Worm (Caenorhabditis elegans) whole organism, L3 larva: Measurements from ENCODE around the gene fbxa-5.
"Not testable (repeated sequence)": the region's sequence is repeated elsewhere in the genome, so short reads cannot be mapped to it uniquely, and the experiment has no call there.

ENCODE experiments used
- R02D3.7 ChIP-seq: fragments of 150-350 bp; optimal IDR thresholded peaks from 2 replicates; lab custom pipeline; 2014; ENCODE audit warnings: missing biosample characterization, missing genetic modification characterization
- ZK546.5 ChIP-seq: sonication (generic microtip); optimal IDR thresholded peaks from 2 replicates; lab custom pipeline; 2017; ENCODE audit warnings: missing biosample characterization, missing genetic modification characterization
- aly-2 ChIP-seq: fragments of 150-350 bp; optimal IDR thresholded peaks from 2 replicates; lab custom pipeline; 2014; ENCODE audit warnings: missing biosample characterization, missing genetic modification characterization
- ama-1 ChIP-seq: fragments of 150-350 bp; optimal IDR thresholded peaks from 2 replicates; lab custom pipeline; 2018
- ceh-16 ChIP-seq: sonication (generic microtip); optimal IDR thresholded peaks from 2 replicates; lab custom pipeline; 2017; ENCODE audit warnings: missing biosample characterization, missing genetic modification characterization
- ceh-9 ChIP-seq: sonication (generic microtip); optimal IDR thresholded peaks from 2 replicates; lab custom pipeline; 2018; ENCODE audit warnings: missing biosample characterization, missing genetic modification characterization
- daf-12 ChIP-seq: fragments of 150-350 bp; optimal IDR thresholded peaks from 2 replicates; lab custom pipeline; 2014; ENCODE audit warnings: missing biosample characterization, missing genetic modification reagents, missing genetic modification characterization
- egl-27 ChIP-seq: sonication (generic microtip); optimal IDR thresholded peaks from 4 replicates; lab custom pipeline; 2017; ENCODE audit warnings: missing biosample characterization, missing genetic modification reagents, missing genetic modification characterization
- egl-5 ChIP-seq: fragments of 150-350 bp; optimal IDR thresholded peaks from 2 replicates; lab custom pipeline; 2017; ENCODE audit warnings: missing biosample characterization, missing genetic modification reagents, missing genetic modification characterization, inconsistent platforms
- elt-1 ChIP-seq: fragments of 150-350 bp; optimal IDR thresholded peaks from 2 replicates; lab custom pipeline; 2014; ENCODE audit warnings: missing biosample characterization, missing genetic modification characterization
- elt-2 ChIP-seq: sonication (generic microtip); optimal IDR thresholded peaks from 2 replicates; lab custom pipeline; 2016; ENCODE audit warnings: missing genetic modification reagents, mild to moderate bottlenecking, missing genetic modification characterization, missing compliant biosample characterization
- elt-3 ChIP-seq, 3 experiments: fragments of 150-350 bp in 1 of 3; sonication (generic microtip) in 2 of 3; optimal IDR thresholded peaks; 2 replicates in 2 of 3; 4 replicates in 1 of 3; lab custom pipeline; 2014 to 2017; ENCODE audit warnings: missing biosample characterization in 3 of 3, missing genetic modification characterization in 3 of 3
- eor-1 ChIP-seq, 2 experiments: fragments of 150-350 bp; optimal IDR thresholded peaks; 2 replicates each; lab custom pipeline; 2014 to 2018; ENCODE audit warnings: missing biosample characterization in 2 of 2, missing genetic modification characterization in 2 of 2
- fkh-10 ChIP-seq: sonication (generic microtip); optimal IDR thresholded peaks from 2 replicates; lab custom pipeline; 2017; ENCODE audit warnings: missing biosample characterization, missing genetic modification reagents, missing genetic modification characterization
- fkh-2 ChIP-seq: fragments of 150-350 bp; optimal IDR thresholded peaks from 2 replicates; lab custom pipeline; 2014; ENCODE audit warnings: missing biosample characterization, missing genetic modification reagents, missing genetic modification characterization
- fos-1 ChIP-seq: fragments of 150-350 bp; optimal IDR thresholded peaks from 2 replicates; lab custom pipeline; 2014; ENCODE audit warnings: missing biosample characterization, missing genetic modification characterization
- hmg-11 ChIP-seq: sonication (generic microtip); optimal IDR thresholded peaks from 2 replicates; lab custom pipeline; 2016; ENCODE audit warnings: missing genetic modification characterization, missing compliant biosample characterization
- jun-1 ChIP-seq: fragments of 150-350 bp; optimal IDR thresholded peaks from 2 replicates; lab custom pipeline; 2014; ENCODE audit warnings: missing biosample characterization, missing genetic modification reagents, missing genetic modification characterization
- lin-15B ChIP-seq: fragments of 150-350 bp; optimal IDR thresholded peaks from 2 replicates; lab custom pipeline; 2014; ENCODE audit warnings: missing biosample characterization, missing genetic modification characterization
- lin-39 ChIP-seq: fragments of 150-350 bp; optimal IDR thresholded peaks from 2 replicates; lab custom pipeline; 2018; ENCODE audit warnings: missing biosample characterization, missing genetic modification reagents, missing genetic modification characterization
- mdl-1 ChIP-seq: fragments of 150-350 bp; optimal IDR thresholded peaks from 2 replicates; lab custom pipeline; 2014; ENCODE audit warnings: missing biosample characterization, missing genetic modification characterization
- mml-1 ChIP-seq: fragments of 150-350 bp; sonication (generic microtip); optimal IDR thresholded peaks from 3 replicates; lab custom pipeline; 2014; ENCODE audit warnings: missing biosample characterization, missing genetic modification characterization
- nfya-1 ChIP-seq: sonication (generic microtip); optimal IDR thresholded peaks from 2 replicates; lab custom pipeline; 2017; ENCODE audit warnings: missing genetic modification characterization, mild to moderate bottlenecking, missing compliant biosample characterization, antibody characterized with exemption, moderate library complexity; ENCODE audit not compliant: insufficient read depth
- nhr-11 ChIP-seq: fragments of 150-350 bp; optimal IDR thresholded peaks from 2 replicates; lab custom pipeline; 2014; ENCODE audit warnings: missing biosample characterization, missing genetic modification characterization
- nhr-12 ChIP-seq: fragments of 150-350 bp; optimal IDR thresholded peaks from 2 replicates; lab custom pipeline; 2014; ENCODE audit warnings: missing biosample characterization, missing genetic modification characterization
- nhr-23 ChIP-seq: fragments of 150-350 bp; optimal IDR thresholded peaks from 2 replicates; lab custom pipeline; 2014; ENCODE audit warnings: missing biosample characterization, missing genetic modification reagents, missing genetic modification characterization
- nhr-237 ChIP-seq: fragments of 150-350 bp; optimal IDR thresholded peaks from 2 replicates; lab custom pipeline; 2014; ENCODE audit warnings: missing biosample characterization, missing genetic modification characterization
- nhr-67 ChIP-seq: fragments of 150-350 bp; optimal IDR thresholded peaks from 2 replicates; lab custom pipeline; 2014; ENCODE audit warnings: missing biosample characterization, missing genetic modification characterization
- nhr-77 ChIP-seq: fragments of 150-350 bp; optimal IDR thresholded peaks from 2 replicates; lab custom pipeline; 2014; ENCODE audit warnings: missing biosample characterization, missing genetic modification characterization
- pha-4 ChIP-seq: fragments of 150-350 bp; optimal IDR thresholded peaks from 2 replicates; lab custom pipeline; 2014; ENCODE audit warnings: missing biosample characterization, missing genetic modification reagents, missing genetic modification characterization
- sea-2 ChIP-seq: fragments of 150-350 bp; sonication (generic microtip); optimal IDR thresholded peaks from 4 replicates; lab custom pipeline; 2014; ENCODE audit warnings: missing biosample characterization, missing genetic modification reagents, missing genetic modification characterization
- tbx-2 ChIP-seq: sonication (generic microtip); optimal IDR thresholded peaks from 2 replicates; lab custom pipeline; 2016; ENCODE audit warnings: mild to moderate bottlenecking, missing genetic modification characterization, missing compliant biosample characterization
- unc-39 ChIP-seq: sonication (generic microtip); optimal IDR thresholded peaks from 4 replicates; lab custom pipeline; 2017; ENCODE audit warnings: missing biosample characterization, missing genetic modification characterization
- zag-1 ChIP-seq: fragments of 150-350 bp; optimal IDR thresholded peaks from 2 replicates; lab custom pipeline; 2014; ENCODE audit warnings: missing biosample characterization, missing genetic modification characterization
- ztf-4 ChIP-seq: fragments of 150-350 bp; optimal IDR thresholded peaks from 2 replicates; lab custom pipeline; 2014; ENCODE audit warnings: missing biosample characterization, missing genetic modification characterization

fbxa-5 gene

DNA sequence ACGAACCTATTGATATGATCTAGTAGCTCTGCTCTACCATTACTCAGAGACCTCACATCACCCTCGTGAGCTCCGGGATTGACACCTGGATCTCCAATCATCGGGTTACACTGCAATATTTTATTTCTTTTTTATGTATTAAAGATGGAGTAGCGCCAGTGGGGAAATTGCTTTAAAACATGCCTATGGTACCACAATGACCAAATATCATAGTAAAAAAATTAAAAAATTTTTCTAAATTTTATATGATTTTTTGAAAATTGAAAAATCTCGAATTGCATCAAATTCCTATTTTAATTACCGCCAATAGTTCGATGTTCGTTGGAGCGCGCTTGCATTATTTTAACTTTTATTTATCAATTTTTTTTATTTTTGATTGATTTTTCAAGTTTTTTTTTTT lies 37.8 kb upstream of the fbxa-5 start, which contains the start of gene pals-40:
Gene pals-40 (minus strand): TSS at position 101 of the 400 bp plus-strand sequence.
- not testable (repeated sequence) for TF ChIP-seq egl-5 (tag; lab: Kevin White, UChicago); ZK546.5; nfya-1
- TF ChIP-seq, all 47 proteins: peak for 0; not testable (repeated sequence) for 47

DNA sequence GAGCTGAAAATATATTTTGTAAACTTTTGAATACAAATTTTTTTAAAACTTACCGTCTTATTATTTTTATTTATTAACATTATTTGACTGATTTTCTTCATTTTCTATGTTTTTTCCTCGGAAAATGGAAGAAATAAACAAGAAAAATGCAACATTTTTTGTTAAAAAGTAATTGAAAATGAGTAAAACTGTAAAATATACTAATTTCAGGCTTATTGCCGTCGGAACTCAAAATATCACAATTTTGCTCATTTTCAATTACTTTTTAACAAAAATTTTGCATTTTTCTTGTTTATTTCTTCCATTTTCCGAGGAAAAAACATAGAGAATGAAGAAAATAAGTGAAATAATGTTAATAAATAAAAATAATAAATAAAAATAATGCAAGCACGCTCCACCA lies 35.4 kb upstream of the fbxa-5 start, which contains the start of gene Y82E9BR.10:
Gene Y82E9BR.10 (minus strand): TSS at position 101 of the 400 bp plus-strand sequence.
- TF ChIP-seq nhr-12; nhr-237 (tag; lab: Kevin White, UChicago); elt-3 (tag; optimal IDR thresholded peaks at IDR 0.05; lab: Kevin White, UChicago): not testable (repeated sequence)

- TF ChIP-seq pha-4 (tag; lab: Kevin White, UChicago) = no peak
- TF ChIP-seq elt-1 = no peak
- TF ChIP-seq zag-1 (tag; lab: Kevin White, UChicago) = no peak
- TF ChIP-seq elt-2 (tag; lab: Kevin White, UChicago) = no peak
- TF ChIP-seq lin-15B = no peak
- TF ChIP-seq daf-12 (tag; lab: Kevin White, UChicago) = no peak
- TF ChIP-seq nhr-23 (tag; lab: Kevin White, UChicago) = no peak
- TF ChIP-seq nhr-77 (tag; lab: Kevin White, UChicago) = no peak
- TF ChIP-seq unc-39 = no peak
- TF ChIP-seq ztf-4 (tag; lab: Kevin White, UChicago) = no peak
- no peak for TF ChIP-seq aly-2
- TF ChIP-seq fkh-10 (GFP tag; lab: Kevin White, UChicago) = no peak
- no peak for TF ChIP-seq egl-5 (tag; lab: Kevin White, UChicago)
- TF ChIP-seq tbx-2 = no peak
Measured at ce11 chrIII:1374355-1374807, 34.2 kb upstream of the fbxa-5 start, which contains the start of gene Y82E9BR.20. Y82E9BR.20 (plus strand) TSS chrIII:1374405.

DNA sequence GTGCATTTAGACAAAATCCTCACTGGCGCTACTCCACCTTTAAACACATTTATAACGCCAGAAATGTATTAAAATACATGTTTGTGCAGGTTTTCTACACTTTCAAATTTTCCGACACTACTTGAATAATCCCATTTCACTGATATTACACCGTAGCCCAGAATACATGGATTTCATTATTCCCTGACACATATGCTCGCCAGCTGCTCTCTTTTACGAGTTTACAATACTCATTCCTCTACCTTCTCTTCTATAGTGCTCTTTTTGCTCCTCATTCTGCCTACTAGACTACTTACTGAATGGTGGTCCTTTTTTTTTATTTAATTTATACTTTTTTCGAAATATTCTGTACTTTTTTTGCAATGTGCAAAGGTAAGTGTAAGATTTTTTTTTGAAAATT lies 32.4 kb upstream of the fbxa-5 start:
- TF ChIP-seq daf-12 (tag; lab: Kevin White, UChicago) (no peak), mml-1 (no peak), nhr-11 (tag; lab: Kevin White, UChicago) (no peak), R02D3.7 (tag; lab: Kevin White, UChicago) (no peak), ceh-16 (no peak), egl-27 (tag; lab: Kevin White, UChicago) (no peak), tbx-2 (no peak), mdl-1 (tag; lab: Kevin White, UChicago) (no peak), fos-1 (no peak), ztf-4 (tag; lab: Kevin White, UChicago) (no peak), nhr-67 (no peak), lin-39 (tag; lab: Kevin White, UChicago) (no peak), unc-39 (no peak), nhr-12 (no peak)

- no peak for TF ChIP-seq ceh-9 (tag; lab: Kevin White, UChicago)
- TF ChIP-seq nhr-237 (tag; lab: Kevin White, UChicago) = no peak
- TF ChIP-seq zag-1 (tag; lab: Kevin White, UChicago) = no peak
- TF ChIP-seq fkh-10 (GFP tag; lab: Kevin White, UChicago) = no peak
- TF ChIP-seq, all 47 proteins: peak for 0
Measured at ce11 chrIII:1359669-1360068, 19.5 kb upstream of the fbxa-5 start, which contains the start of gene Y82E9BR.9. Y82E9BR.9 (minus strand) TSS chrIII:1359769.

- TF ChIP-seq nfya-1; jun-1 (tag; lab: Kevin White, UChicago); eor-1 (tag; optimal IDR thresholded peaks at IDR 0.05; lab: Kevin White, UChicago): not testable (repeated sequence)
Measured at ce11 chrIII:1357973-1358372, 17.8 kb upstream of the fbxa-5 start, which contains the start of gene Y82E9BR.8. Y82E9BR.8 (minus strand) TSS chrIII:1358073.

DNA sequence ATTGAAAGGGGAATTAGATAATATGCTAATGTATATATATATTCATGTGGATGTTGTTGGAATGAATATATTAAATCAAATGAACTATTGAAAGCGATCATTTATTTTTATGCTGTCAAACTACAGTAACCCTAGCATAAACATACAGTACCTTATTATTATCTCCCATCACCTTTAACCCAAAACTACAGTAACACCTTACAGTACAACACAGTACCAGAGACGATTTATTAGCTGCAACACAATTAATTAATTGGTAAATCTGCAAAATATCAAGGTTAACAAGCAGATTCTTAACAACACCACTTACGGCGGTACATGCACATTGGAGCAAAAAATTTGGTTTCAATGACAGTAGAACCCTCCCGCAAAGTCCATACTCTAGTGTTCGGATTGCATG lies 15.2 kb upstream of the fbxa-5 start, which contains the start of gene Y82E9BL.1:
Gene Y82E9BL.1 (minus strand): TSS at position 101 of the 400 bp plus-strand sequence.
- no peak for TF ChIP-seq mml-1
- no peak for TF ChIP-seq fos-1
- TF ChIP-seq fkh-2 (tag; lab: Kevin White, UChicago) = no peak
- TF ChIP-seq hmg-11 (tag; lab: Kevin White, UChicago) = no peak
- no peak for TF ChIP-seq ama-1
- TF ChIP-seq unc-39 = no peak
- no peak for TF ChIP-seq sea-2 (GFP tag; lab: Kevin White, UChicago)
- no peak for TF ChIP-seq nhr-23 (tag; lab: Kevin White, UChicago)
- TF ChIP-seq nhr-237 (tag; lab: Kevin White, UChicago) = no peak
